Worm (Caenorhabditis elegans) whole organism, L1 larva: Measurements from ENCODE around the gene F15B9.8.
A peak's percentile ranks its signal among the peaks of the same experiment; 100 is the strongest.

Experiments used
- C04F5.9 ChIP-seq: sonication (generic microtip); optimal IDR thresholded peaks from 2 replicates; lab custom pipeline; 2016; ENCODE audit warnings: missing genetic modification characterization, missing compliant biosample characterization
- F16B12.6 ChIP-seq: fragments of 150-350 bp; optimal IDR thresholded peaks from 2 replicates; lab custom pipeline; 2014; ENCODE audit warnings: missing biosample characterization, missing genetic modification characterization
- Y116A8C.19 ChIP-seq: sonication (generic microtip); optimal IDR thresholded peaks from 2 replicates; lab custom pipeline; 2016; ENCODE audit warnings: missing compliant biosample characterization, missing genetic modification characterization, borderline replicate concordance
- blmp-1 ChIP-seq: fragments of 150-350 bp; optimal IDR thresholded peaks from 2 replicates; lab custom pipeline; 2014; ENCODE audit warnings: missing biosample characterization, missing genetic modification characterization
- ceh-8 ChIP-seq: fragments of 200-800 bp; sonication (Bioruptor generic); optimal IDR thresholded peaks from 2 replicates; lab custom pipeline; 2018; ENCODE audit warnings: mild to moderate bottlenecking, missing genetic modification characterization, moderate library complexity, missing compliant biosample characterization
- ceh-82 ChIP-seq, 3 experiments: fragments of 150-350 bp in 1 of 3; sonication (generic microtip) in 2 of 3; optimal IDR thresholded peaks; 2 replicates each; lab custom pipeline; 2014 to 2017; ENCODE audit warnings: missing biosample characterization in 3 of 3, missing genetic modification characterization in 3 of 3
- ceh-88 ChIP-seq: fragments of 200-800 bp; sonication (Bioruptor generic); IDR thresholded peaks from 2 replicates; pipeline ENCODE4 v1.3.6; 2022; ENCODE audit warnings: missing genetic modification characterization, missing compliant biosample characterization
- ceh-90 ChIP-seq: sonication (generic microtip); optimal IDR thresholded peaks from 2 replicates; lab custom pipeline; 2016; ENCODE audit warnings: missing genetic modification characterization, missing compliant biosample characterization
- ces-1 ChIP-seq: fragments of 150-350 bp; optimal IDR thresholded peaks from 2 replicates; lab custom pipeline; 2014; ENCODE audit warnings: missing biosample characterization, missing genetic modification reagents, missing genetic modification characterization
- dsc-1 ChIP-seq: sonication (generic microtip); optimal IDR thresholded peaks from 2 replicates; lab custom pipeline; 2016; ENCODE audit warnings: mild to moderate bottlenecking, missing genetic modification characterization, missing compliant biosample characterization
- efl-1 ChIP-seq, 4 experiments: fragments of 150-350 bp; optimal IDR thresholded peaks in 3 of 4; peaks in 1 of 4; 1 replicate in 1 of 4; 2 replicates in 3 of 4; lab custom pipeline; 2014; ENCODE audit warnings: missing biosample characterization in 2 of 4, missing genetic modification characterization in 2 of 4, missing genetic modification reagents in 2 of 4
- elt-2 ChIP-seq: sonication (generic microtip); optimal IDR thresholded peaks from 2 replicates; lab custom pipeline; 2016; ENCODE audit warnings: missing genetic modification characterization, mild to moderate bottlenecking, inconsistent platforms, missing compliant biosample characterization, missing genetic modification reagents
- elt-3 ChIP-seq, 6 experiments: fragments of 150-350 bp in 1 of 6; sonication (generic microtip); optimal IDR thresholded peaks; 2 replicates each; lab custom pipeline; 2017 to 2018; ENCODE audit warnings: missing biosample characterization in 6 of 6, missing genetic modification characterization in 6 of 6, inconsistent platforms in 1 of 6
- ets-5 ChIP-seq: fragments of 200-800 bp; sonication (Bioruptor generic); IDR thresholded peaks from 2 replicates; pipeline ENCODE4 v1.3.6; 2022; ENCODE audit warnings: missing genetic modification characterization, missing compliant biosample characterization
- fkh-4 ChIP-seq: sonication (generic microtip); optimal IDR thresholded peaks from 2 replicates; lab custom pipeline; 2016; ENCODE audit warnings: missing compliant biosample characterization, missing genetic modification characterization, borderline replicate concordance
- fkh-8 ChIP-seq: sonication (generic microtip); optimal IDR thresholded peaks from 2 replicates; lab custom pipeline; 2016; ENCODE audit warnings: mild to moderate bottlenecking, missing genetic modification characterization, missing compliant biosample characterization
- irx-1 ChIP-seq: sonication (generic microtip); optimal IDR thresholded peaks from 2 replicates; lab custom pipeline; 2016; ENCODE audit warnings: missing genetic modification characterization, missing compliant biosample characterization
- jun-1 ChIP-seq: fragments of 150-350 bp; optimal IDR thresholded peaks from 2 replicates; lab custom pipeline; 2014; ENCODE audit warnings: missing biosample characterization, missing genetic modification reagents, missing genetic modification characterization
- lin-13 ChIP-seq: fragments of 150-350 bp; optimal IDR thresholded peaks from 2 replicates; lab custom pipeline; 2014; ENCODE audit warnings: missing biosample characterization, missing genetic modification reagents, missing genetic modification characterization
- lin-35 ChIP-seq, 2 experiments: fragments of 150-350 bp; optimal IDR thresholded peaks; 2 replicates each; lab custom pipeline; 2014; ENCODE audit warnings: missing biosample characterization in 2 of 2, missing genetic modification characterization in 2 of 2, missing genetic modification reagents in 2 of 2
- lsy-2 ChIP-seq, 2 experiments: fragments of 150-350 bp; optimal IDR thresholded peaks; 2 replicates each; lab custom pipeline; 2014; ENCODE audit warnings: missing biosample characterization in 2 of 2, missing genetic modification characterization in 2 of 2
- mdl-1 ChIP-seq, 2 experiments: fragments of 150-350 bp; optimal IDR thresholded peaks; 2 replicates each; lab custom pipeline; 2014 to 2017; ENCODE audit warnings: missing biosample characterization in 2 of 2, missing genetic modification characterization in 2 of 2, inconsistent platforms in 1 of 2
- nhr-12 ChIP-seq: sonication (generic microtip); optimal IDR thresholded peaks from 2 replicates; lab custom pipeline; 2017; ENCODE audit warnings: missing biosample characterization, missing genetic modification characterization
- nhr-19 ChIP-seq: fragments of 200-800 bp; sonication (Bioruptor generic); conservative IDR thresholded peaks from 2 replicates; pipeline ENCODE4 v1.3.6; 2022; ENCODE audit warnings: missing genetic modification characterization, missing compliant biosample characterization
- nhr-20 ChIP-seq: sonication (generic microtip); optimal IDR thresholded peaks from 2 replicates; lab custom pipeline; 2016; ENCODE audit warnings: mild to moderate bottlenecking, missing genetic modification characterization, missing compliant biosample characterization
- nhr-71 ChIP-seq: sonication (generic microtip); optimal IDR thresholded peaks from 2 replicates; lab custom pipeline; 2016; ENCODE audit warnings: mild to moderate bottlenecking, missing genetic modification characterization, moderate library complexity, missing compliant biosample characterization
- nhr-84 ChIP-seq: sonication (generic microtip); optimal IDR thresholded peaks from 2 replicates; lab custom pipeline; 2017; ENCODE audit warnings: missing biosample characterization, missing genetic modification characterization
- skn-1 ChIP-seq: fragments of 150-350 bp; optimal IDR thresholded peaks from 2 replicates; lab custom pipeline; 2014; ENCODE audit warnings: missing biosample characterization, missing genetic modification characterization
- snu-23 ChIP-seq: sonication (generic microtip); optimal IDR thresholded peaks from 2 replicates; lab custom pipeline; 2016; ENCODE audit warnings: missing genetic modification characterization, missing compliant biosample characterization
- sox-4 ChIP-seq: sonication (generic microtip); optimal IDR thresholded peaks from 2 replicates; lab custom pipeline; 2016; ENCODE audit warnings: missing genetic modification characterization, missing compliant biosample characterization
- sptf-1 ChIP-seq: fragments of 150-350 bp; optimal IDR thresholded peaks from 2 replicates; lab custom pipeline; 2014; ENCODE audit warnings: missing biosample characterization, missing genetic modification characterization
- unc-130 ChIP-seq: fragments of 150-350 bp; optimal IDR thresholded peaks from 2 replicates; lab custom pipeline; 2017; ENCODE audit warnings: missing biosample characterization, missing genetic modification characterization, inconsistent platforms
- unc-98 ChIP-seq: fragments of 200-800 bp; sonication (Bioruptor generic); IDR thresholded peaks from 2 replicates; pipeline ENCODE4 v1.3.6; 2022; ENCODE audit warnings: missing genetic modification characterization, missing compliant biosample characterization
- vab-15 ChIP-seq: sonication (generic microtip); optimal IDR thresholded peaks from 2 replicates; lab custom pipeline; 2017; ENCODE audit warnings: missing genotype, mild to moderate bottlenecking, missing genetic modification characterization, missing compliant biosample characterization
- zag-1 ChIP-seq: fragments of 150-350 bp; optimal IDR thresholded peaks from 2 replicates; lab custom pipeline; 2014; ENCODE audit warnings: missing biosample characterization, missing genetic modification characterization
- zip-4 ChIP-seq: fragments of 200-800 bp; sonication (Bioruptor generic); optimal IDR thresholded peaks from 2 replicates; lab custom pipeline; 2018; ENCODE audit warnings: mild to moderate bottlenecking, missing genetic modification characterization, moderate library complexity, missing compliant biosample characterization
- ztf-11 ChIP-seq, 2 experiments: sonication (generic microtip); optimal IDR thresholded peaks; 2 replicates each; lab custom pipeline; 2016 to 2017; ENCODE audit warnings: missing genetic modification characterization in 2 of 2, missing biosample characterization in 1 of 2, missing compliant biosample characterization in 1 of 2
- ztf-4 ChIP-seq: fragments of 150-350 bp; optimal IDR thresholded peaks from 2 replicates; lab custom pipeline; 2014; ENCODE audit warnings: missing biosample characterization, missing genetic modification characterization

The F15B9.8 gene

ce11 chrV:13009843-13010242, 21.5 kb downstream of the F15B9.8 start (continued):
- TF ChIP-seq dsc-1 (tag; lab: Kevin White, UChicago) (peak; percentile 2), unc-130 (tag; lab: Kevin White, UChicago) (no peak), sptf-1 (no peak), sox-4 (tag; lab: Kevin White, UChicago) (no peak)

ce11 chrV:13011904-13012303, 23.5 kb downstream of the F15B9.8 start:
- TF ChIP-seq ceh-8: no peak
- no peak for TF ChIP-seq unc-98 (GFP tag; lab: Robert Waterston, UW)
- peak; percentile 18 for TF ChIP-seq nhr-20 (tag; lab: Kevin White, UChicago)
- TF ChIP-seq ztf-4 (tag; lab: Kevin White, UChicago): no peak
- peak; percentile 5 for TF ChIP-seq nhr-71
- TF ChIP-seq C04F5.9 (tag; lab: Kevin White, UChicago): no peak
- TF ChIP-seq mdl-1 (tag; optimal IDR thresholded peaks at IDR 0.05; lab: Kevin White, UChicago): no peak
- TF ChIP-seq fkh-8 (tag; lab: Kevin White, UChicago): no peak
- peak; percentile 93 for TF ChIP-seq elt-2 (tag; lab: Kevin White, UChicago)
- TF ChIP-seq lin-35 (GFP tag; optimal IDR thresholded peaks at IDR 0.05; lab: Kevin White, UChicago): peak in 1 of 2 experiments; percentile 21
- TF ChIP-seq F16B12.6 (tag; lab: Kevin White, UChicago): no peak

- TF ChIP-seq blmp-1 (tag; lab: Kevin White, UChicago) (no peak), vab-15 (no peak), zag-1 (no peak), ztf-11 (tag; optimal IDR thresholded peaks at IDR 0.05; lab: Kevin White, UChicago) (no peak), lin-13 (GFP tag; lab: Kevin White, UChicago) (no peak), Y116A8C.19 (no peak), ceh-90 (tag; lab: Kevin White, UChicago) (no peak), nhr-19 (GFP tag; lab: Robert Waterston, UW) (no peak), nhr-20 (tag; lab: Kevin White, UChicago) (no peak), zip-4 (GFP tag; lab: Kevin White, UChicago) (no peak), ceh-88 (GFP tag; lab: Robert Waterston, UW) (no peak), irx-1 (tag; lab: Kevin White, UChicago) (no peak), unc-130 (tag; lab: Kevin White, UChicago) (no peak), nhr-12 (tag; lab: Kevin White, UChicago) (no peak), C04F5.9 (tag; lab: Kevin White, UChicago) (no peak), lsy-2 (tag; optimal IDR thresholded peaks at IDR 0.05; lab: Kevin White, UChicago) (no peak), ets-5 (GFP tag; lab: Robert Waterston, UW) (no peak), elt-3 (tag; optimal IDR thresholded peaks at IDR 0.05; lab: Kevin White, UChicago) (no peak), ceh-82 (tag; optimal IDR thresholded peaks at IDR 0.05; lab: Kevin White, UChicago) (no peak)
- TF ChIP-seq, all 84 proteins: peak for 0
These were observed 24.8 kb downstream of the F15B9.8 start, which contains the start of gene try-10 for ce11 chrV:13013158-13013557. Gene try-10 (minus strand): TSS chrV:13013258.

DNA sequence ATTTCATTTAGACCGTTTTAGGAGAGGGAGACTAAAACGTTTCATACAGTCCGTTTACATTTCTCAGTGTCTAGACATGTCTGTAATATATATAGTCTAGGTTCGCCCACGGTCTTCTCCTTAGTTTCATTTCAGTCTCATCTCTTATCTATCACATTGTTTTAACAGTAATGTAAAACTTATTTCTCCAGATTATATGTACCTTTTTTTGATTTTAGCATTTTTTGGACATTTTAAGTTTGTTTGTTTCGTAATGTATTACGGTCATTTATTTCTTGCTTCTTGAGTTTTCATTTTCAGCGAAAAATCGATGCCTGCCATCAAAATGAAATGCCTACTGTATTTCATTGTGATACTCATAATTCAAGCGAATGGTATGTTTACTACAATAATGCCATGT, 25.5 kb downstream of the F15B9.8 start, which contains the start of gene F15B9.6:
TSS of gene F15B9.6 (plus strand) at position 301 of the 400 bp plus-strand sequence.
- TF ChIP-seq nhr-19 (GFP tag; lab: Robert Waterston, UW) (no peak), efl-1 (optimal IDR thresholded peaks at IDR 0.05; lab: Kevin White, UChicago) (no peak), efl-1 (GFP tag; optimal IDR thresholded peaks at IDR 0.05 in 1 of 2; lab: Kevin White, UChicago) (peak in 1 of 2 experiments; percentile 47)

ce11 chrV:13018233-13018632, 29.9 kb downstream of the F15B9.8 start:
- TF ChIP-seq jun-1 (tag; lab: Kevin White, UChicago) (no peak), fkh-4 (tag; lab: Kevin White, UChicago) (no peak), snu-23 (GFP tag; lab: Kevin White, UChicago) (no peak), nhr-84 (tag; lab: Kevin White, UChicago) (no peak), dsc-1 (tag; lab: Kevin White, UChicago) (no peak), mdl-1 (tag; optimal IDR thresholded peaks at IDR 0.05; lab: Kevin White, UChicago) (no peak), ces-1 (no peak), skn-1 (no peak), fkh-8 (tag; lab: Kevin White, UChicago) (no peak)
- TF ChIP-seq, all 84 proteins: peak for 0
